Fruit fly (Drosophila melanogaster): ENCODE measurements around the gene CG42523.

CG42523 gene

dm6 chr2L:4806109-4806508 lies 43.4 kb downstream of the CG42523 start (continued):
- TF ChIP-seq Sox102F (GFP tag; optimal IDR thresholded peaks at IDR 0.05) = peak; percentile 61
- TF ChIP-seq Ptx1 (GFP tag; IDR thresholded peaks at IDR 0.05) = peak; percentile 64
- peak; percentile 42; the same call in 1 of the 3 replicates for TF ChIP-seq Aef1 (GFP tag; IDR thresholded peaks at IDR 0.05)
- TF ChIP-seq gem (tag; optimal IDR thresholded peaks at IDR 0.05) = peak; percentile 20
- TF ChIP-seq CG17328 (GFP tag; IDR thresholded peaks at IDR 0.05) = 0 out of 2 replicates have a peak, but pooled peaks have one; percentile 21
- peak in 1 of 2 experiments; percentile 62 for TF ChIP-seq Hr51 (GFP tag; optimal IDR thresholded peaks at IDR 0.05)
- 0 out of 2 replicates have a peak, but pooled peaks have one; percentile 27 for TF ChIP-seq Awh (GFP tag; IDR thresholded peaks at IDR 0.05)
- 0 out of 2 replicates have a peak, but pooled peaks have one; percentile 62 for TF ChIP-seq HLH3B (GFP tag; IDR thresholded peaks at IDR 0.05)
- TF ChIP-seq ap (GFP tag; IDR thresholded peaks at IDR 0.05) = 0 out of 2 replicates have a peak, but pooled peaks have one; percentile 29
- TF ChIP-seq CG2678 (tag; optimal IDR thresholded peaks at IDR 0.05) = peak; percentile 10
- peak; percentile 44 for TF ChIP-seq CG7839 (tag; optimal IDR thresholded peaks at IDR 0.05)
- no peak for TF ChIP-seq prd (optimal IDR thresholded peaks at IDR 0.05)
- TF ChIP-seq prd (GFP tag; IDR thresholded peaks at IDR 0.05) = no peak
- peak; percentile 20; the same call in 1 of the 2 replicates for TF ChIP-seq CG14014 (GFP tag; IDR thresholded peaks at IDR 0.05)
- peak; percentile 4 for TF ChIP-seq Nf-YC (tag; optimal IDR thresholded peaks at IDR 0.05)
- 0 out of 2 replicates have a peak, but pooled peaks have one; percentile 23 for TF ChIP-seq CG6689 (GFP tag; IDR thresholded peaks at IDR 0.05)
- 0 out of 2 replicates have a peak, but pooled peaks have one; percentile 31 for TF ChIP-seq CG11247 (GFP tag; IDR thresholded peaks at IDR 0.05)
- peak; percentile 82 for TF ChIP-seq vvl (GFP tag; IDR thresholded peaks at IDR 0.05)
- peak; percentile 13 for TF ChIP-seq CG2712 (tag; optimal IDR thresholded peaks at IDR 0.05)
- peak; percentile 33; the same call in 1 of the 2 replicates for TF ChIP-seq sisA (GFP tag; IDR thresholded peaks at IDR 0.05)
- 0 out of 2 replicates have a peak, but pooled peaks have one; percentile 5 for TF ChIP-seq CG43689 (GFP tag; IDR thresholded peaks at IDR 0.05)
- TF ChIP-seq her (GFP tag; optimal IDR thresholded peaks at IDR 0.05) = no peak
- peak; percentile 34; the same call in 1 of the 2 replicates for TF ChIP-seq ttk (GFP tag; IDR thresholded peaks at IDR 0.05)
- TF ChIP-seq dmrt99B (tag; optimal IDR thresholded peaks at IDR 0.05) = peak; percentile 52
- peak; percentile 33 for TF ChIP-seq grau (tag; optimal IDR thresholded peaks at IDR 0.05)
- peak; percentile 66; the same call in 2 of the 3 replicates for TF ChIP-seq so (GFP tag; IDR thresholded peaks at IDR 0.05)
- TF ChIP-seq tap (tag; optimal IDR thresholded peaks at IDR 0.05) = peak; percentile 15
- TF ChIP-seq lmd (GFP tag; IDR thresholded peaks at IDR 0.05) = peak; percentile 40; the same call in 1 of the 2 replicates
- no peak for TF ChIP-seq h (optimal IDR thresholded peaks at IDR 0.05)
- TF ChIP-seq Med (GFP tag) = no peak
- TF ChIP-seq amos (GFP tag; IDR thresholded peaks at IDR 0.05; ENCODE audit: partially characterized antibody) = no peak
- TF ChIP-seq CG11504 (tag; optimal IDR thresholded peaks at IDR 0.05) = peak; percentile 73
- TF ChIP-seq nmo (GFP tag; optimal IDR thresholded peaks at IDR 0.05) = peak; percentile 25
- TF ChIP-seq NfI (GFP tag; optimal IDR thresholded peaks at IDR 0.05) = peak; percentile 32
- peak; percentile 43 for TF ChIP-seq Oli (tag; optimal IDR thresholded peaks at IDR 0.05)
- no peak for TF ChIP-seq HLH4C (GFP tag; IDR thresholded peaks at IDR 0.05; ENCODE audit: partially characterized antibody)
- peak in 1 of 2 experiments; percentile 19 for TF ChIP-seq bsh (GFP tag; optimal IDR thresholded peaks at IDR 0.05)
- TF ChIP-seq Mrtf (GFP tag; IDR thresholded peaks at IDR 0.05) = 0 out of 3 replicates have a peak, but pooled peaks have one; percentile 10
- TF ChIP-seq CoRest (tag; optimal IDR thresholded peaks at IDR 0.05) = peak; percentile 26
- TF ChIP-seq CG1792 (GFP tag; optimal IDR thresholded peaks at IDR 0.05) = no peak
- no peak for TF ChIP-seq CG13624 (GFP tag; optimal IDR thresholded peaks at IDR 0.05)
- TF ChIP-seq Ets65A (GFP tag) = no peak
- peak; percentile 19 for TF ChIP-seq az2 (GFP tag; optimal IDR thresholded peaks at IDR 0.05)
- peak; percentile 2 for TF ChIP-seq CG18262 (tag; optimal IDR thresholded peaks at IDR 0.05)
- peak; percentile 37; the same call in 1 of the 2 replicates for TF ChIP-seq Oaz (GFP tag; IDR thresholded peaks at IDR 0.05)
- peak; percentile 15 for TF ChIP-seq Xbp1 (GFP tag; optimal IDR thresholded peaks at IDR 0.05)
- no peak for TF ChIP-seq Bdp1 (GFP tag; optimal IDR thresholded peaks at IDR 0.05)
- TF ChIP-seq CG14050 (GFP tag; IDR thresholded peaks at IDR 0.05) = peak; percentile 51; the same call in 2 of the 3 replicates
- peak in 1 of 2 experiments; percentile 11 for TF ChIP-seq Eip74EF (GFP tag; optimal IDR thresholded peaks at IDR 0.05)

Measured in whole organism, embryonic.